Worm (Caenorhabditis elegans) whole organism, L4 larva: ENCODE results near the gene clec-127.
A peak's percentile ranks its signal among the peaks of the same experiment; 100 is the strongest.

Source experiments
- F10B5.3 ChIP-seq: sonication (generic microtip); optimal IDR thresholded peaks from 2 replicates; lab custom pipeline; 2016; ENCODE audit warnings: mild to moderate bottlenecking, missing genetic modification characterization, missing compliant biosample characterization
- F37D6.2 ChIP-seq: sonication (generic microtip); optimal IDR thresholded peaks from 2 replicates; lab custom pipeline; 2016; ENCODE audit warnings: mild to moderate bottlenecking, missing genetic modification characterization, missing compliant biosample characterization
- F44E2.7 ChIP-seq: fragments of 200-800 bp; sonication (Bioruptor generic); IDR thresholded peaks from 2 replicates; pipeline ENCODE4 v2.1.2; 2022; ENCODE audit warnings: missing genetic modification characterization, missing compliant biosample characterization
- F49E8.2 ChIP-seq: sonication (generic microtip); optimal IDR thresholded peaks from 2 replicates; lab custom pipeline; 2016; ENCODE audit warnings: missing compliant biosample characterization, mild to moderate bottlenecking, missing genetic modification characterization, borderline replicate concordance
- R02D3.7 ChIP-seq: fragments of 150-350 bp; sonication (generic microtip); optimal IDR thresholded peaks from 3 replicates; lab custom pipeline; 2014; ENCODE audit warnings: missing biosample characterization, missing genetic modification characterization
- ZK546.5 ChIP-seq, 2 experiments: sonication (generic microtip); optimal IDR thresholded peaks; 2 replicates each; lab custom pipeline; 2017; ENCODE audit warnings: missing biosample characterization in 2 of 2, missing genetic modification characterization in 2 of 2
- aly-2 ChIP-seq: sonication (generic microtip); optimal IDR thresholded peaks from 2 replicates; lab custom pipeline; 2018; ENCODE audit warnings: missing biosample characterization, missing genetic modification characterization
- ceh-44 ChIP-seq: fragments of 200-800 bp; sonication (Bioruptor generic); IDR thresholded peaks from 2 replicates; pipeline ENCODE4 v1.3.6; 2022; ENCODE audit warnings: missing genetic modification reagents, missing genetic modification characterization, missing compliant biosample characterization
- ceh-62 ChIP-seq: sonication (generic microtip); optimal IDR thresholded peaks from 2 replicates; lab custom pipeline; 2017; ENCODE audit warnings: missing biosample characterization, missing genetic modification characterization
- ces-1 ChIP-seq: fragments of 150-350 bp; sonication (generic microtip); optimal IDR thresholded peaks from 4 replicates; lab custom pipeline; 2014; ENCODE audit warnings: missing biosample characterization, missing genetic modification reagents, missing genetic modification characterization
- cey-2 ChIP-seq: sonication (generic microtip); optimal IDR thresholded peaks from 3 replicates; lab custom pipeline; 2017; ENCODE audit warnings: missing genetic modification characterization, mild to moderate bottlenecking, missing compliant biosample characterization, antibody characterized with exemption, borderline replicate concordance; ENCODE audit not compliant: insufficient read depth
- dmd-6 ChIP-seq: fragments of 200-800 bp; sonication (Bioruptor generic); IDR thresholded peaks from 2 replicates; pipeline ENCODE4 v1.3.6; 2022; ENCODE audit warnings: missing genetic modification reagents, missing genetic modification characterization, missing compliant biosample characterization
- dmd-8 ChIP-seq: fragments of 200-800 bp; sonication (Bioruptor generic); IDR thresholded peaks from 2 replicates; pipeline ENCODE4 v1.3.6; 2022; ENCODE audit warnings: missing genetic modification characterization, missing compliant biosample characterization
- dve-1 ChIP-seq: sonication (generic microtip); optimal IDR thresholded peaks from 2 replicates; lab custom pipeline; 2017; ENCODE audit warnings: antibody characterized with exemption, mild to moderate bottlenecking, missing genetic modification characterization, missing compliant biosample characterization; ENCODE audit not compliant: insufficient read depth
- egl-43 ChIP-seq: fragments of 200-800 bp; sonication (Bioruptor generic); IDR thresholded peaks from 2 replicates; pipeline ENCODE4 v1.3.6; 2022; ENCODE audit warnings: missing genetic modification reagents, missing genetic modification characterization, missing compliant biosample characterization
- fkh-10 ChIP-seq: fragments of 150-350 bp; optimal IDR thresholded peaks from 2 replicates; lab custom pipeline; 2014; ENCODE audit warnings: missing biosample characterization, missing genetic modification reagents, missing genetic modification characterization
- gei-8 ChIP-seq: fragments of 200-800 bp; sonication (Bioruptor generic); optimal IDR thresholded peaks from 2 replicates; lab custom pipeline; 2018; ENCODE audit warnings: mild to moderate bottlenecking, missing genetic modification characterization, missing compliant biosample characterization
- hif-1 ChIP-seq, 2 experiments: sonication (generic microtip); optimal IDR thresholded peaks; 2 replicates each; lab custom pipeline; 2016 to 2017; ENCODE audit warnings: missing compliant biosample characterization in 2 of 2, missing genetic modification characterization in 2 of 2, missing genetic modification reagents in 2 of 2, missing genotype in 2 of 2, mild to moderate bottlenecking in 1 of 2
- hlh-11 ChIP-seq: fragments of 200-800 bp; sonication (Bioruptor generic); optimal IDR thresholded peaks from 2 replicates; lab custom pipeline; 2018; ENCODE audit warnings: mild to moderate bottlenecking, missing genetic modification characterization, missing compliant biosample characterization
- jun-1 ChIP-seq: fragments of 150-350 bp; optimal IDR thresholded peaks from 2 replicates; lab custom pipeline; 2014; ENCODE audit warnings: missing biosample characterization, missing genetic modification reagents, missing genetic modification characterization
- lir-3 ChIP-seq: sonication (generic microtip); optimal IDR thresholded peaks from 2 replicates; lab custom pipeline; 2016; ENCODE audit warnings: mild to moderate bottlenecking, missing genetic modification characterization, missing compliant biosample characterization
- madf-5 ChIP-seq, 2 experiments: fragments of 200-800 bp; sonication (Bioruptor generic); IDR thresholded peaks; 2 replicates each; pipeline ENCODE4 v1.3.6; 2022; ENCODE audit warnings: missing compliant biosample characterization in 2 of 2, missing genetic modification characterization in 2 of 2
- madf-9 ChIP-seq: fragments of 200-800 bp; sonication (Bioruptor generic); conservative IDR thresholded peaks from 2 replicates; pipeline ENCODE4 v1.3.6; 2022; ENCODE audit warnings: missing genetic modification reagents, missing genetic modification characterization, missing compliant biosample characterization
- mdl-1 ChIP-seq, 2 experiments: fragments of 150-350 bp in 1 of 2; sonication (generic microtip) in 1 of 2; optimal IDR thresholded peaks; 2 replicates each; lab custom pipeline; 2014 to 2017; ENCODE audit warnings: missing biosample characterization in 2 of 2, missing genetic modification characterization in 2 of 2
- mep-1 ChIP-seq: fragments of 150-350 bp; sonication (generic microtip); optimal IDR thresholded peaks from 3 replicates; lab custom pipeline; 2014; ENCODE audit warnings: missing biosample characterization, missing genetic modification characterization
- mxl-3 ChIP-seq: fragments of 200-800 bp; sonication (Bioruptor generic); optimal IDR thresholded peaks from 2 replicates; lab custom pipeline; 2018; ENCODE audit warnings: mild to moderate bottlenecking, missing genetic modification characterization, missing compliant biosample characterization
- nhr-11 ChIP-seq: fragments of 150-350 bp; optimal IDR thresholded peaks from 2 replicates; lab custom pipeline; 2014; ENCODE audit warnings: missing biosample characterization, missing genetic modification characterization
- nhr-25 ChIP-seq: sonication (generic microtip); optimal IDR thresholded peaks from 2 replicates; lab custom pipeline; 2017; ENCODE audit warnings: missing genetic modification characterization, mild to moderate bottlenecking, missing compliant biosample characterization, antibody characterized with exemption, moderate library complexity, borderline replicate concordance; ENCODE audit not compliant: insufficient read depth
- nhr-28 ChIP-seq: fragments of 150-350 bp; optimal IDR thresholded peaks from 2 replicates; lab custom pipeline; 2014; ENCODE audit warnings: missing biosample characterization, missing genetic modification characterization
- nhr-42 ChIP-seq: fragments of 200-800 bp; sonication (Bioruptor generic); IDR thresholded peaks from 2 replicates; pipeline ENCODE4 v1.3.6; 2022; ENCODE audit warnings: missing genetic modification characterization, missing compliant biosample characterization
- nhr-6 ChIP-seq: fragments of 150-350 bp; optimal IDR thresholded peaks from 2 replicates; lab custom pipeline; 2014; ENCODE audit warnings: missing biosample characterization, missing genetic modification characterization
- pha-4 ChIP-seq, 2 experiments: fragments of 150-350 bp in 1 of 2; fragments of 200-800 bp in 1 of 2; sonication (Bioruptor generic) in 1 of 2; IDR thresholded peaks in 1 of 2; optimal IDR thresholded peaks in 1 of 2; 2 replicates each; pipeline versions ENCODE4 v1.3.6 to Lab custom; 2014 to 2022; ENCODE audit warnings: missing genetic modification characterization in 2 of 2, missing genetic modification reagents in 2 of 2, missing biosample characterization in 1 of 2, missing compliant biosample characterization in 1 of 2
- sdz-12 ChIP-seq: fragments of 200-800 bp; sonication (Bioruptor generic); optimal IDR thresholded peaks from 2 replicates; lab custom pipeline; 2018; ENCODE audit warnings: mild to moderate bottlenecking, missing genetic modification characterization, missing compliant biosample characterization
- set-16 ChIP-seq: fragments of 200-800 bp; sonication (Bioruptor generic); IDR thresholded peaks from 2 replicates; pipeline ENCODE4 v1.3.6; 2022; ENCODE audit warnings: missing genetic modification reagents, missing genetic modification characterization, missing compliant biosample characterization
- snpc-4 ChIP-seq: fragments of 150-350 bp; optimal IDR thresholded peaks from 2 replicates; lab custom pipeline; 2014; ENCODE audit warnings: missing biosample characterization, missing genetic modification characterization
- tag-97 ChIP-seq: fragments of 200-800 bp; sonication (Bioruptor generic); IDR thresholded peaks from 2 replicates; pipeline ENCODE4 v1.3.6; 2022; ENCODE audit warnings: missing genetic modification characterization, missing compliant biosample characterization
- zfp-3 ChIP-seq: fragments of 200-800 bp; sonication (Bioruptor generic); conservative IDR thresholded peaks from 2 replicates; pipeline ENCODE4 v1.3.6; 2022; ENCODE audit warnings: missing genetic modification reagents, missing genetic modification characterization, missing compliant biosample characterization
- zip-11 ChIP-seq: fragments of 200-800 bp; sonication (Bioruptor generic); IDR thresholded peaks from 2 replicates; pipeline ENCODE4 v1.3.6; 2022; ENCODE audit warnings: missing genetic modification characterization, missing compliant biosample characterization
- zip-2 ChIP-seq: fragments of 150-350 bp; optimal IDR thresholded peaks from 2 replicates; lab custom pipeline; 2014; ENCODE audit warnings: missing biosample characterization, missing genetic modification characterization
- ztf-7 ChIP-seq: fragments of 150-350 bp; optimal IDR thresholded peaks from 2 replicates; lab custom pipeline; 2014; ENCODE audit warnings: missing biosample characterization, missing genetic modification characterization

clec-127 gene

DNA sequence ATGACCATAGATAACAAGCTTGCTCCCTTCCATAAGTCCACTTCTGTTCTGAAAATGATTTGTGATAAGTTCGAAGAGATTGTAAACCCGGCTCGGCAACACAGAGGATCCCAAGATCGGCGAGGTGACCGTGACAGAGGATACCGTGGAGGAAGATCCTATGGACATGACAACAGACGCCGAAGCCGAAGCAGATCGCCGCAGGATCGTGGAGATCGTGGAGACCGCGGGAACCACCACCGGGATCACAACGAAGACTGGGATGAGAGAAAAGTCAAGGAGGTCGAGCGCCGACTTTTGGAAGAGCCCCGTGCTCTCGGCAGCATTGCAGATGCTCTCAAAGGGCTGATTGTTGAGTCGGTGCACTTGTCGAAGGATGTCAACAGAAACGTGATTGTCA, 35.6 kb upstream of the clec-127 start:
- TF ChIP-seq tag-97 (no peak), set-16 (GFP tag; lab: Robert Waterston, UW) (peak; percentile 76)

DNA sequence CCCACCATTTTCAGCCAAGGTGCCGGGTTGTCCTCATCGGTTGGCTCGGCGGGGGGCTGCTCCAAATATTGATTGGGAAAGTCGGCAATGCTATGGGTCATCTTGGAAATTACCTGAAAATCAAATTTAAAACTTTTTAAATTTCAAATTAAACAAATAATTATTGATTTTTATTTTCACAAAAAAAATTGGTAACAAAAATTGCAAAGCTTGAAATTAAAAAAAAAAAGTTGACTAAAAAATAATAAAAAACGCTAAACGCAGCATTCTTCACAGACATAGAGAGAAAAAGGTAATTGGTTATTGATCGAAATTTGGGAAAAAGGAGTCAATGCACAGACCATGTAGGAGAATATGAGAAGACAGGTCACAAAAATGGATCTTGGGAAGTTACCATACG, 29.7 kb upstream of the clec-127 start, which contains the start of gene Y49F6A.11:
Gene Y49F6A.11, minus strand, starts transcription at position 101 of the 400 bp plus-strand sequence.
- TF ChIP-seq F37D6.2: no peak
- no peak for TF ChIP-seq mep-1
- TF ChIP-seq aly-2: no peak
- TF ChIP-seq ces-1 (GFP tag; lab: Kevin White, UChicago): no peak
- TF ChIP-seq mxl-3 (GFP tag; lab: Kevin White, UChicago): no peak
- no peak for TF ChIP-seq F49E8.2 (tag; lab: Kevin White, UChicago)
- no peak for TF ChIP-seq F44E2.7 (GFP tag; lab: Robert Waterston, UW)
- no peak for TF ChIP-seq lir-3 (tag; lab: Kevin White, UChicago)
- TF ChIP-seq mdl-1 (tag; optimal IDR thresholded peaks at IDR 0.05; lab: Kevin White, UChicago): no peak
- no peak for TF ChIP-seq nhr-42 (GFP tag; lab: Robert Waterston, UW)
- no peak for TF ChIP-seq ztf-7 (tag; lab: Kevin White, UChicago)
- no peak for TF ChIP-seq madf-9 (GFP tag; lab: Robert Waterston, UW)
- TF ChIP-seq nhr-28 (tag; lab: Kevin White, UChicago): no peak
- TF ChIP-seq nhr-6: no peak
- no peak for TF ChIP-seq sdz-12 (GFP tag; lab: Kevin White, UChicago)
- no peak for TF ChIP-seq hif-1 (tag; optimal IDR thresholded peaks at IDR 0.05; lab: Kevin White, UChicago)
- TF ChIP-seq dmd-6 (GFP tag; lab: Robert Waterston, UW): no peak
- no peak for TF ChIP-seq nhr-11 (tag; lab: Kevin White, UChicago)

DNA sequence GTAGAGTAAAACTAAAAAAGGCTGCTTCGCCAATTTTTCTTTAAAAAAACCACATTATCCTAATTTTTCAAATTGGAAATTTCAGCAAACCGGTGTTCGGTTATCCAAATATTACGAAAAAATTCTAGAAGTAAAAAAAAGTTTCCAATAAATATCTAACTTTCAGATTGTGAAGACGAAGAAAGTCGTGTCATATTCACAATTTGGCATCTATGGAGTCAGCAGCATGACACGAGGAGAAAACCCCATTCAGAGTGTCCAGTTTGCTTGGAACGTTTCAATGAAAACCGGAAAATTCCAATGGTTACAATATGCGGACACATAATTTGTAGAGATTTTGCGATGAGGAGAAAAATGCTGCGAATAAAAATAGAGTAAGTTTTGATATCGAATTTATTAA, 26.3 kb upstream of the clec-127 start, which contains the start of gene Y49F6A.12:
Gene Y49F6A.12, plus strand, starts transcription at position 301 of the 400 bp plus-strand sequence.
- TF ChIP-seq madf-5 (GFP tag; IDR thresholded peaks at IDR 0.05; lab: Robert Waterston, UW) (no peak), F37D6.2 (no peak), ceh-62 (tag; lab: Kevin White, UChicago) (no peak), R02D3.7 (tag; lab: Kevin White, UChicago) (no peak), F10B5.3 (tag; lab: Kevin White, UChicago) (no peak), ZK546.5 (tag; optimal IDR thresholded peaks at IDR 0.05; lab: Kevin White, UChicago) (no peak), ceh-44 (GFP tag; lab: Robert Waterston, UW) (no peak), zip-2 (tag; lab: Kevin White, UChicago) (no peak), mep-1 (no peak), zfp-3 (GFP tag; lab: Robert Waterston, UW) (no peak), fkh-10 (no peak), egl-43 (no peak), jun-1 (tag; lab: Kevin White, UChicago) (no peak), pha-4 (GFP tag; IDR thresholded peaks at IDR 0.05; lab: Robert Waterston, UW) (no peak), pha-4 (tag; optimal IDR thresholded peaks at IDR 0.05; lab: Kevin White, UChicago) (no peak), zip-11 (GFP tag; lab: Robert Waterston, UW) (no peak), gei-8 (GFP tag; lab: Kevin White, UChicago) (no peak), tag-97 (no peak), nhr-25 (tag; lab: Kevin White, UChicago) (no peak), dmd-6 (GFP tag; lab: Robert Waterston, UW) (no peak)

DNA sequence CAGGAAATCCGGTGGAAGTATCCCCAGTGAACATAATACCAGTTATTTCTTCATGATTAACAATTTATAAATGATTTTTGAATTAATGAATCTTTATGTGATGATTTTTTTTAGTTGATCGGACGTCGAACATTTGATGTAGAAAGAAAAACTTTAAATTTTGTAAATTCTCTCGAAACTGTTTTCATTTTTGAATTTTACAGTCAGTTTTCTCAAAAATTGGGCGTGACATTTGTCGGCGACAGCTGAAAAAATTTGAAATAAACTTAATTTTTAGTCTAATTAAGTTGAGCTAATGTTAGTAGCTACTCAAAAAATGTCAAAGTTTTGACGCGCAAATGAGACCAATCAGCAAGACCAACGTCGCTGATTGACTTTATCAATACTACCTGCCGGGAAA, 14.4 kb upstream of the clec-127 start, which contains the start of gene srh-60:
Gene srh-60, plus strand, starts transcription at position 301 of the 400 bp plus-strand sequence.
- TF ChIP-seq dve-1 (tag; lab: Kevin White, UChicago) (no peak), snpc-4 (tag; lab: Kevin White, UChicago) (no peak), hlh-11 (no peak), cey-2 (tag; lab: Kevin White, UChicago) (no peak), dmd-8 (GFP tag; lab: Robert Waterston, UW) (no peak), nhr-42 (GFP tag; lab: Robert Waterston, UW) (no peak)
